Fruit fly (Drosophila melanogaster): ENCODE results near the gene CG8560.

CG8560 gene

DNA sequence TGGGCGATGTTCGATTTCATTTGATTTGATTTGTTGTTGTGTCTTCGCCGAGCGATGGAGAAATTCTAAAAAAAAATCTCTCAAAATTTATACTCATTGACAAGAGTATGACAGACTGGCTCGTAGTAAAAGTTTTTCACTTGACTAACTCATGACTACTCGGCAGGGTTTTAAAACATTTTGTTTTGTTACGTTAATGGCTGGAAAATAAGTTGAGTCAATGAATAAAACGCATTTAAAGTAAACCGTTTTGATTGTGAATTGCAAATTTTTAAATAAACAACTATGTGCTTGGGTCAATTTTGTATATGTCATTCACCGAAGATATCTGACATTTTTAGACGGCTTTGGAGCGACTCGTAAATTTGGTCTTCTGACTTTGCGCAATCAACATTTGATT, at the start of gene CG8560:
Gene CG8560 (minus strand): TSS at position 101 of the 400 bp plus-strand sequence.
- no peak for TF ChIP-seq insv (optimal IDR thresholded peaks at IDR 0.05)
- TF ChIP-seq Myc (optimal IDR thresholded peaks at IDR 0.05): no peak
- no peak for TF ChIP-seq Sin3A (optimal IDR thresholded peaks at IDR 0.05)
- no peak for TF ChIP-seq h (optimal IDR thresholded peaks at IDR 0.05)
- TF ChIP-seq psq (optimal IDR thresholded peaks at IDR 0.05): no peak
- TF ChIP-seq ttk (optimal IDR thresholded peaks at IDR 0.05): no peak

- TF ChIP-seq h (optimal IDR thresholded peaks at IDR 0.05) (no peak), Sin3A (optimal IDR thresholded peaks at IDR 0.05) (no peak), Myc (optimal IDR thresholded peaks at IDR 0.05) (no peak), ttk (optimal IDR thresholded peaks at IDR 0.05) (no peak), psq (optimal IDR thresholded peaks at IDR 0.05) (no peak), insv (optimal IDR thresholded peaks at IDR 0.05) (no peak)
Measured at dm6 chr3L:7450553-7450952, 46.6 kb upstream of the CG8560 start, which contains the start of gene CG33278. TSS of gene CG33278 (plus strand) at chr3L:7450853.

- TF ChIP-seq Myc (optimal IDR thresholded peaks at IDR 0.05): no peak
- no peak for TF ChIP-seq psq (optimal IDR thresholded peaks at IDR 0.05)
- TF ChIP-seq h (optimal IDR thresholded peaks at IDR 0.05): no peak
Measured at dm6 chr3L:7449097-7449496, 45.1 kb upstream of the CG8560 start.

dm6 chr3L:7440633-7441032, 36.7 kb upstream of the CG8560 start, which contains the start of gene sphinx2:
TSS of gene sphinx2 (minus strand) at chr3L:7440733.
- TF ChIP-seq h (optimal IDR thresholded peaks at IDR 0.05) (no peak), insv (optimal IDR thresholded peaks at IDR 0.05) (no peak), ttk (optimal IDR thresholded peaks at IDR 0.05) (no peak), Sin3A (optimal IDR thresholded peaks at IDR 0.05) (no peak), Myc (optimal IDR thresholded peaks at IDR 0.05) (no peak), psq (optimal IDR thresholded peaks at IDR 0.05) (no peak)

DNA sequence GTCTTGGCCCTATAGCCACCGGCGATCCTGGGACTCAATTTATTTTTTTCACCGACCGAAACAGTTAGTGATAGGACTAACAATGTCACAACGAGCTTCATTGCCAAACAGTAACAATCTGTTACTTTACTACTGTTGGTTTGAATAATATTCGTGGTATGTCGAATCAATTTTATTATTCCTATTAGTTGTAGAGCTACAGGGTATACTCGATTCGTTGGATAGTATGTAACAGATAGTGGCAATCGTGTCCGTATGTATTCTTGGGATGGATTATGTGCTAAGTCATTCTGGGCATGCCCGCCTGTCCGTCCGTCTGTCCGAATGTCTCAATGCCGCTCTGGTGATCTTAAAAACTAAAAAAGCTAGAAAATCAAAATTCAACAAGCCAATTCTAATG, 35.3 kb upstream of the CG8560 start, which contains the start of gene sphinx1:
Gene sphinx1 (minus strand): TSS at position 101 of the 400 bp plus-strand sequence.
- TF ChIP-seq psq (optimal IDR thresholded peaks at IDR 0.05) (no peak), h (optimal IDR thresholded peaks at IDR 0.05) (no peak), Sin3A (optimal IDR thresholded peaks at IDR 0.05) (no peak), ttk (optimal IDR thresholded peaks at IDR 0.05) (no peak), Myc (optimal IDR thresholded peaks at IDR 0.05) (no peak)

DNA sequence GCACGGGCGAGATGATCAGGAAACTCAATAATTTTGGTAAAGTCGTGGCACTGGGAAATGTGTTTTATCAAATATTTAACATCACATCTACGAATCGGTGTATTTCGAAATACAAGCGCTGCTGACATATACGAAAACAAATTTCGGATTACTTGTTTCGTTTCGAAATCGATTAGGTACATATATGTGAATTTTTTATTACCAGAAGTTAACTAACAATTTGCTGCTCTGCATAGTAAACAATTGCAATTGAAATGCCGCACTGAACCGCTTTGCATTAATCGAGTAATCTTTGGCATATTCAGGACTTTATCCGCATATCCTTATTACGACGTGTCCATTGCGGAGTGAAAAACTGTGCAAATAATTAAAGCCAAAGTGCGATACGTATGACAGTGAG, 33.4 kb upstream of the CG8560 start, which contains the start of gene CG14835:
Gene CG14835 (minus strand): TSS at position 101 of the 400 bp plus-strand sequence.
- no peak for TF ChIP-seq h (optimal IDR thresholded peaks at IDR 0.05)
- no peak for TF ChIP-seq psq (optimal IDR thresholded peaks at IDR 0.05)
- no peak for TF ChIP-seq Myc (optimal IDR thresholded peaks at IDR 0.05)
- TF ChIP-seq Sin3A (optimal IDR thresholded peaks at IDR 0.05): no peak
- no peak for TF ChIP-seq insv (optimal IDR thresholded peaks at IDR 0.05)
- TF ChIP-seq ttk (optimal IDR thresholded peaks at IDR 0.05): no peak

DNA sequence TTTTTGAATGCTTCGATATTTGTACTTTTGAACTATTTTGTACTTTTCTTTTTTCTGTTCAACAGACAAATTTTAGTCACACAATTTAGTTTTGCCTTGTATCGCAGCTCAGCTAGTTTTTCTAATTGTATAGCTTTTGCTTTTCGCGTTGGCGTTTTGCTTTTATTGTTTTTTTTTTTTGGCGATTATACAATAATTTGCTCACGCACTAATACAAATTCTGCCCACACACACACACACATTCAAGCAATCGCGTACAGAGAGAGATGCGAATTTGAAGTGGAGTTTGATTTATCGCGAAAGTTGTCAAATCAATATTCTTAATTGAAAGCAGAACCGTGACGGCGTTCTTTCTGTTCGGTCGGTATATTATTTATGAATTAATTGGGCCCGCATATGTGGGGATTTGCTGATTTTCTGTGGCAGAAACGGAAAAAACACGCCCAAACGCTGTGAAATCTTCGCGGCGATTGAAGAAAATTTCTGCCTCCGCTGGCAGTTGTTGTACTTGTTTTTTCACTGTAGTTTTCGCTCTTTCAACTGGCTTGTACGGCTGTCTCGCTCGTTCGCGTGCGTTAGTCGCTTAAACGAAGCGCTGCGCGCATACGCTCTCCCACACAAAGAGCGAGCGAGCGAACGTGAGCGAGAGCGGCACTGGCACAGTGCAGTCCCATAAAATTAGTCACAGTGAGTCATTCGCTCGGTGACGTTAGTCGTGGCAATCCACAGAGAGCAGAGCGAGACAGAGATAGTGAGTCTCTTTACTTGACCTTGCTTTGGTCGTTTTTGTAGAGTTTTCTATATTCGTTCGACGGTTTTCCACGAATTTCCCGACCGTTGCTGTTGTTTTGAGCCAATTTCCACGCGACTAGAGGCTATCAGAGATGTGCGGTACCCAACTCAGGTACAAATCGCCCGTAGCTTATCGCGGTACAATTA, 31.0 kb upstream of the CG8560 start, which contains the start of gene Rac2:
Gene Rac2 (minus strand): TSS at position 476 of the 939 bp plus-strand sequence.
- no peak for TF ChIP-seq Sin3A (optimal IDR thresholded peaks at IDR 0.05)
- no peak for TF ChIP-seq ttk (optimal IDR thresholded peaks at IDR 0.05)
- no peak for TF ChIP-seq h (optimal IDR thresholded peaks at IDR 0.05)
- no peak for TF ChIP-seq insv (optimal IDR thresholded peaks at IDR 0.05)
- TF ChIP-seq psq (optimal IDR thresholded peaks at IDR 0.05): no peak
- no peak for TF ChIP-seq Myc (optimal IDR thresholded peaks at IDR 0.05)

DNA sequence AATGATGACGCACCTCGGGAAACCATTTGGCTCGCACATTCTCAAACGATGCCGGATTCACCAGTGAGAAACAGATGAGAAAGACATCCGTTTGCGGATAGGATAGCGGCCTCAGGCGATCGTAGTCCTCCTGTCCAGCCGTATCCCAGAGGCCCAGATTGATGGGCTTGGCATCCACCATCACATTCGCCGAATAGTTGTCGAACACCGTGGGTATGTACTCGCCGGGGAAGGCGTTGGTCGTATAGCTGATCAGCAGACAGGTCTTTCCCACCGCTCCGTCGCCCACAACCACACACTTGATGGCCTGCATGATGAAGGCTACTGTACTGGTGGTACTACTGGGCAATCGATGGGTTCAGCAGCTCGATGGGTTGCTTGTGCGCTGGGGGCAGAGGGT, 30.2 kb upstream of the CG8560 start:
- TF ChIP-seq ttk (optimal IDR thresholded peaks at IDR 0.05) (no peak), Myc (optimal IDR thresholded peaks at IDR 0.05) (no peak), Sin3A (optimal IDR thresholded peaks at IDR 0.05) (no peak), insv (optimal IDR thresholded peaks at IDR 0.05) (no peak), h (optimal IDR thresholded peaks at IDR 0.05) (no peak), psq (optimal IDR thresholded peaks at IDR 0.05) (no peak)

dm6 chr3L:7433325-7433827, 29.4 kb upstream of the CG8560 start:
- no peak for TF ChIP-seq Myc (optimal IDR thresholded peaks at IDR 0.05)
- no peak for TF ChIP-seq Sin3A (optimal IDR thresholded peaks at IDR 0.05)
- TF ChIP-seq h (optimal IDR thresholded peaks at IDR 0.05): no peak
- TF ChIP-seq insv (optimal IDR thresholded peaks at IDR 0.05): no peak
- no peak for TF ChIP-seq psq (optimal IDR thresholded peaks at IDR 0.05)
- TF ChIP-seq ttk (optimal IDR thresholded peaks at IDR 0.05): no peak

- TF ChIP-seq Sin3A (optimal IDR thresholded peaks at IDR 0.05) (no peak), psq (optimal IDR thresholded peaks at IDR 0.05) (no peak), Myc (optimal IDR thresholded peaks at IDR 0.05) (no peak)
Measured at dm6 chr3L:7432811-7433324, 28.9 kb upstream of the CG8560 start.

DNA sequence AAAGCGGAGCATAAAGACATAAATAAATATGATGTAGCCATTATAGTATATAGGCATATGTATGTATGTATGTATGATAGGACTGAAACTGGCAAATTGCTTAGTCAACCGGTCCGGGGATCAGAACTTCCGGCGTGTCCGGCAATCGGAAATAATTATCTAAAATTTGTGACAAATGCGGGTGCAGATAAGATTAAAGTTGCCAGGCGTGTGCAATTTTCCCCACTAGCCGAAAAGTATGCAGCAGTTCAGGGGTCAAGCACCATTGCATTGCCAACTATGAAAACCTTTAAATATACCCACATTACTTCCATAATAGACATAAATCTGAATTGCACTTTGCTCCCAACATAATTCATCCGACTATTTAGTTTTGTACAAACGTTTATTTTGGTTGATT, 28.3 kb upstream of the CG8560 start:
- TF ChIP-seq ttk (optimal IDR thresholded peaks at IDR 0.05): no peak
- TF ChIP-seq insv (optimal IDR thresholded peaks at IDR 0.05): no peak
- no peak for TF ChIP-seq Myc (optimal IDR thresholded peaks at IDR 0.05)
- no peak for TF ChIP-seq Sin3A (optimal IDR thresholded peaks at IDR 0.05)
- TF ChIP-seq psq (optimal IDR thresholded peaks at IDR 0.05): no peak
- TF ChIP-seq h (optimal IDR thresholded peaks at IDR 0.05): no peak

DNA sequence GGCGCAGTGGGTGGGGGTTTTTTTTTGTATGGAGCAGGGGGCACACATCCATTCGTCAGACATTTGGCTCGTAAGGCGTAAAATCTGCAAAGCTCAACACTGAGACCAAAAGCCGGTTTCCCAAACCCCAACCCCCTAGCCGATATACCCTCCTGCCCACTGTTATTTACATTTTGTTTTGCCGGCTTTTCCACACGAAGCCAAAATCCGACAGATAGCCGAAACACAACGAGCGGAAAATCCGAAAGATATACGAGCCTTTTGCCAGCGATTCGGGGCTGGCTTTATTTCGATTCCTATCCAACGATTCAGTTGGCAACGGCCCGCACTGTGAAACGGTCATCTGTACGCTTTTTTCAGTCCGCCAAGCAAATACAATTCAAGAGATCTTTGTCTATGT, 19.5 kb upstream of the CG8560 start, which contains the start of gene CG42458:
Gene CG42458 (plus strand): TSS at position 311 of the 400 bp plus-strand sequence.
- TF ChIP-seq Sin3A (optimal IDR thresholded peaks at IDR 0.05) (no peak), psq (optimal IDR thresholded peaks at IDR 0.05) (no peak), insv (optimal IDR thresholded peaks at IDR 0.05) (no peak), ttk (optimal IDR thresholded peaks at IDR 0.05) (no peak), Myc (optimal IDR thresholded peaks at IDR 0.05) (no peak), h (optimal IDR thresholded peaks at IDR 0.05) (no peak)
